Fruit fly (Drosophila melanogaster) whole organism, embryonic: ENCODE data around the gene CG14367.

Experiments used
- ATbp ChIP-seq: fragments of 200-800 bp; sonication (Bioruptor generic); optimal IDR thresholded peaks from 2 replicates; lab custom pipeline; 2017; ENCODE audit warnings: missing biosample characterization, mild to moderate bottlenecking, missing genetic modification characterization, missing genetic modification reagents
- Bdp1 ChIP-seq: fragments of 200-800 bp; sonication (Bioruptor generic); optimal IDR thresholded peaks from 3 replicates; lab custom pipeline; 2016; ENCODE audit warnings: missing biosample characterization, missing genetic modification characterization
- Blimp-1 ChIP-seq: fragments of 200-800 bp; sonication (Bioruptor generic); optimal IDR thresholded peaks from 3 replicates; lab custom pipeline; 2018; ENCODE audit warnings: missing biosample characterization, missing genetic modification characterization, mild to moderate bottlenecking, moderate library complexity, missing genetic modification reagents
- CG10959 ChIP-seq: fragments of 200-800 bp; sonication (Bioruptor generic); IDR thresholded peaks from 2 replicates; pipeline ENCODE4 v1.3.6; 2022; ENCODE audit warnings: missing biosample characterization, missing genetic modification characterization
- CG12659 ChIP-seq: fragments of 200-800 bp; sonication (Bioruptor generic); optimal IDR thresholded peaks from 3 replicates; lab custom pipeline; 2017; ENCODE audit warnings: mild to moderate bottlenecking, missing biosample characterization, missing genetic modification reagents, missing genetic modification characterization
- CG13775 ChIP-seq: fragments of 200-800 bp; sonication (Bioruptor generic); optimal IDR thresholded peaks from 3 replicates; lab custom pipeline; 2017; ENCODE audit warnings: missing biosample characterization, mild to moderate bottlenecking, missing genetic modification characterization
- CG14667 ChIP-seq: fragments of 200-800 bp; sonication (Bioruptor generic); IDR thresholded peaks from 2 replicates; pipeline ENCODE4 v1.3.6; 2022; ENCODE audit warnings: missing biosample characterization, missing genetic modification characterization
- CG17912 ChIP-seq: fragments of 200-800 bp; sonication (Bioruptor generic); optimal IDR thresholded peaks from 2 replicates; lab custom pipeline; 2018; ENCODE audit warnings: missing biosample characterization, mild to moderate bottlenecking, missing genetic modification characterization
- CG18764 ChIP-seq: fragments of 200-800 bp; sonication (Bioruptor generic); optimal IDR thresholded peaks from 3 replicates; lab custom pipeline; 2016; ENCODE audit warnings: missing biosample characterization, missing genetic modification characterization
- CG2116 ChIP-seq: fragments of 200-800 bp; sonication (Bioruptor generic); optimal IDR thresholded peaks from 3 replicates; lab custom pipeline; 2018; ENCODE audit warnings: missing biosample characterization, mild to moderate bottlenecking, missing genetic modification characterization
- CG2120 ChIP-seq: fragments of 200-800 bp; sonication (Bioruptor generic); optimal IDR thresholded peaks from 3 replicates; lab custom pipeline; 2016; ENCODE audit warnings: missing biosample characterization, missing genetic modification characterization
- CG2199 ChIP-seq: fragments of 200-800 bp; sonication (Bioruptor generic); IDR thresholded peaks from 3 replicates; pipeline ENCODE4 v1.3.6; 2022; ENCODE audit warnings: missing biosample characterization, missing genetic modification characterization
- CG2202 ChIP-seq: fragments of 200-800 bp; sonication (Bioruptor generic); optimal IDR thresholded peaks from 2 replicates; lab custom pipeline; 2018; ENCODE audit warnings: missing biosample characterization, mild to moderate bottlenecking, missing genetic modification characterization
- CG30431 ChIP-seq: fragments of 200-800 bp; sonication (Bioruptor generic); optimal IDR thresholded peaks from 2 replicates; lab custom pipeline; 2017; ENCODE audit warnings: missing biosample characterization, missing genetic modification characterization
- CG32772 ChIP-seq: fragments of 200-800 bp; sonication (Bioruptor generic); IDR thresholded peaks from 2 replicates; pipeline ENCODE4 v1.3.6; 2022; ENCODE audit warnings: missing biosample characterization, missing genetic modification characterization
- CG3847 ChIP-seq: fragments of 200-800 bp; sonication (Bioruptor generic); IDR thresholded peaks from 2 replicates; pipeline ENCODE4 v1.3.6; 2022; ENCODE audit warnings: missing biosample characterization, missing genetic modification characterization
- CG3995 ChIP-seq: fragments of 200-800 bp; sonication (Bioruptor generic); optimal IDR thresholded peaks from 3 replicates; lab custom pipeline; 2016; ENCODE audit warnings: missing biosample characterization, missing genetic modification characterization
- CG42726 ChIP-seq: fragments of 200-800 bp; sonication (Bioruptor generic); IDR thresholded peaks from 2 replicates; pipeline ENCODE4 v1.3.6; 2022; ENCODE audit warnings: missing biosample characterization, missing genetic modification characterization; ENCODE audit not compliant: partially characterized antibody
- CG4282 ChIP-seq: fragments of 200-800 bp; sonication (Bioruptor generic); optimal IDR thresholded peaks from 2 replicates; lab custom pipeline; 2016; ENCODE audit warnings: missing biosample characterization, missing genetic modification characterization
- CG6272 ChIP-seq: fragments of 200-800 bp; sonication (Bioruptor generic); IDR thresholded peaks from 2 replicates; pipeline ENCODE4 v1.3.6; 2022; ENCODE audit warnings: missing biosample characterization, missing genetic modification characterization
- CG8281 ChIP-seq: fragments of 200-800 bp; sonication (Bioruptor generic); optimal IDR thresholded peaks from 2 replicates; lab custom pipeline; 2018; ENCODE audit warnings: missing biosample characterization, mild to moderate bottlenecking, missing genetic modification characterization, moderate library complexity
- CG8359 ChIP-seq: fragments of 200-800 bp; sonication (Bioruptor generic); optimal IDR thresholded peaks from 2 replicates; lab custom pipeline; 2017; ENCODE audit warnings: missing biosample characterization, mild to moderate bottlenecking, missing genetic modification characterization, borderline replicate concordance
- CG8388 ChIP-seq: fragments of 200-800 bp; sonication (Bioruptor generic); optimal IDR thresholded peaks from 2 replicates; lab custom pipeline; 2019; ENCODE audit warnings: missing biosample characterization, mild to moderate bottlenecking, missing genetic modification characterization, moderate library complexity
- CG9727 ChIP-seq: fragments of 200-800 bp; sonication (Bioruptor generic); optimal IDR thresholded peaks from 3 replicates; lab custom pipeline; 2017; ENCODE audit warnings: missing biosample characterization, mild to moderate bottlenecking, missing genetic modification characterization
- CG9817 ChIP-seq: fragments of 200-800 bp; sonication (Bioruptor generic); optimal IDR thresholded peaks from 2 replicates; lab custom pipeline; 2018; ENCODE audit warnings: missing biosample characterization, mild to moderate bottlenecking, missing genetic modification characterization, moderate library complexity
- CHES-1-like ChIP-seq: fragments of 200-800 bp; sonication (Bioruptor generic); optimal IDR thresholded peaks from 2 replicates; lab custom pipeline; 2016; ENCODE audit warnings: missing biosample characterization, missing genetic modification characterization
- Dip2 ChIP-seq: fragments of 200-800 bp; sonication (Bioruptor generic); IDR thresholded peaks from 2 replicates; pipeline ENCODE4 v1.3.6; 2022; ENCODE audit warnings: missing biosample characterization, missing genetic modification characterization
- E2f2 ChIP-seq: fragments of 200-800 bp; sonication (Bioruptor generic); IDR thresholded peaks from 2 replicates; pipeline ENCODE4 v1.3.6; 2022; ENCODE audit warnings: missing biosample characterization, missing genetic modification characterization
- Eip74EF ChIP-seq, 2 experiments: fragments of 200-800 bp in 1 of 2; fragments of >200 bp in 1 of 2; sonication (Bioruptor generic) in 1 of 2; optimal IDR thresholded peaks; 2 replicates each; lab custom pipeline; 2017 to 2019; ENCODE audit warnings: missing biosample characterization in 2 of 2, missing genetic modification characterization in 2 of 2, mild to moderate bottlenecking in 1 of 2, moderate library complexity in 1 of 2
- Fer3 ChIP-seq: fragments of 200-800 bp; sonication (Bioruptor generic); optimal IDR thresholded peaks from 2 replicates; lab custom pipeline; 2018; ENCODE audit warnings: missing biosample characterization, mild to moderate bottlenecking, missing genetic modification characterization, moderate library complexity
- HLH3B ChIP-seq: fragments of 200-800 bp; sonication (Bioruptor generic); IDR thresholded peaks from 2 replicates; pipeline ENCODE4 v1.3.6; 2022; ENCODE audit warnings: missing biosample characterization, missing genetic modification characterization
- Hmx ChIP-seq: fragments of 200-800 bp; sonication (Bioruptor generic); optimal IDR thresholded peaks from 2 replicates; lab custom pipeline; 2016; ENCODE audit warnings: missing biosample characterization, missing genetic modification characterization
- Hr3 ChIP-seq: fragments of 200-800 bp; sonication (Bioruptor generic); optimal IDR thresholded peaks from 3 replicates; lab custom pipeline; 2016; ENCODE audit warnings: missing biosample characterization, missing genetic modification characterization
- Med ChIP-seq: fragments of 200-800 bp; sonication (Bioruptor generic); peaks from one replicate; lab custom pipeline; 2016; ENCODE audit warnings: missing biosample characterization, missing genetic modification characterization, mild to moderate bottlenecking, inconsistent platforms, moderate library complexity
- Opbp ChIP-seq: fragments of 200-800 bp; sonication (Bioruptor generic); IDR thresholded peaks from 3 replicates; pipeline ENCODE4 v1.3.6; 2022; ENCODE audit warnings: missing biosample characterization, missing genetic modification characterization; ENCODE audit not compliant: partially characterized antibody
- Six4 ChIP-seq: fragments of 200-800 bp; sonication (Bioruptor generic); optimal IDR thresholded peaks from 2 replicates; lab custom pipeline; 2016; ENCODE audit warnings: missing biosample characterization, missing genetic modification characterization
- Vsx1 ChIP-seq: fragments of 200-800 bp; sonication (Bioruptor generic); optimal IDR thresholded peaks from 2 replicates; lab custom pipeline; 2017; ENCODE audit warnings: missing biosample characterization, mild to moderate bottlenecking, missing genetic modification characterization, missing genetic modification reagents
- abd-A ChIP-seq: fragments of 200-800 bp; sonication (Bioruptor generic); optimal IDR thresholded peaks from 3 replicates; lab custom pipeline; 2019; ENCODE audit warnings: missing biosample characterization, mild to moderate bottlenecking, missing genetic modification characterization, moderate library complexity
- az2 ChIP-seq: fragments of 200-800 bp; sonication (Bioruptor generic); optimal IDR thresholded peaks from 3 replicates; lab custom pipeline; 2016; ENCODE audit warnings: missing biosample characterization, missing genetic modification characterization
- crol ChIP-seq: fragments of 200-800 bp; sonication (Bioruptor generic); IDR thresholded peaks from 2 replicates; pipeline ENCODE4 v1.3.6; 2022; ENCODE audit warnings: missing biosample characterization, missing genetic modification characterization
- danr ChIP-seq: fragments of 200-800 bp; sonication (Bioruptor generic); IDR thresholded peaks from 2 replicates; pipeline ENCODE4 v1.3.6; 2022; ENCODE audit warnings: missing biosample characterization, missing genetic modification characterization
- fd96Cb ChIP-seq: fragments of 200-800 bp; sonication (Bioruptor generic); optimal IDR thresholded peaks from 2 replicates; lab custom pipeline; 2018; ENCODE audit warnings: missing biosample characterization, mild to moderate bottlenecking, missing genetic modification characterization, moderate library complexity
- ind ChIP-seq: fragments of 200-800 bp; sonication (Bioruptor generic); optimal IDR thresholded peaks from 3 replicates; lab custom pipeline; 2016; ENCODE audit warnings: missing biosample characterization, missing genetic modification characterization
- lola ChIP-seq, 3 experiments: fragments of >200 bp in 2 of 3; fragments of 200-800 bp in 1 of 3; sonication (Bioruptor generic) in 1 of 3; optimal IDR thresholded peaks; 2 replicates each; lab custom pipeline; 2017 to 2019; ENCODE audit warnings: missing biosample characterization in 3 of 3, missing genetic modification characterization in 3 of 3, mild to moderate bottlenecking in 1 of 3, moderate library complexity in 1 of 3
- nom ChIP-seq: fragments of 200-800 bp; sonication (Bioruptor generic); optimal IDR thresholded peaks from 2 replicates; lab custom pipeline; 2017; ENCODE audit warnings: missing biosample characterization, missing genetic modification characterization, mild to moderate bottlenecking, moderate library complexity, missing genetic modification reagents
- peb ChIP-seq: fragments of 200-800 bp; sonication (Bioruptor generic); IDR thresholded peaks from 2 replicates; pipeline ENCODE4 v1.3.6; 2022; ENCODE audit warnings: missing biosample characterization, missing genetic modification characterization
- sens ChIP-seq: fragments of 200-800 bp; sonication (Bioruptor generic); peaks from one replicate; lab custom pipeline; 2016; ENCODE audit warnings: missing biosample characterization, missing genetic modification characterization
- sima ChIP-seq: fragments of 200-800 bp; sonication (Bioruptor generic); optimal IDR thresholded peaks from 2 replicates; lab custom pipeline; 2016; ENCODE audit warnings: missing biosample characterization, missing genetic modification characterization
- tgo ChIP-seq: fragments of 200-800 bp; sonication (Bioruptor generic); IDR thresholded peaks from 3 replicates; pipeline ENCODE4 v1.3.6; 2022; ENCODE audit warnings: missing biosample characterization, missing genetic modification characterization
- tin ChIP-seq: fragments of 200-800 bp; sonication (Bioruptor generic); optimal IDR thresholded peaks from 3 replicates; lab custom pipeline; 2016; ENCODE audit warnings: missing biosample characterization, missing genetic modification characterization
- unpg ChIP-seq: fragments of 200-800 bp; sonication (Bioruptor generic); optimal IDR thresholded peaks from 3 replicates; lab custom pipeline; 2018; ENCODE audit warnings: missing biosample characterization, mild to moderate bottlenecking, missing genetic modification characterization, moderate library complexity

Gene CG14367

DNA sequence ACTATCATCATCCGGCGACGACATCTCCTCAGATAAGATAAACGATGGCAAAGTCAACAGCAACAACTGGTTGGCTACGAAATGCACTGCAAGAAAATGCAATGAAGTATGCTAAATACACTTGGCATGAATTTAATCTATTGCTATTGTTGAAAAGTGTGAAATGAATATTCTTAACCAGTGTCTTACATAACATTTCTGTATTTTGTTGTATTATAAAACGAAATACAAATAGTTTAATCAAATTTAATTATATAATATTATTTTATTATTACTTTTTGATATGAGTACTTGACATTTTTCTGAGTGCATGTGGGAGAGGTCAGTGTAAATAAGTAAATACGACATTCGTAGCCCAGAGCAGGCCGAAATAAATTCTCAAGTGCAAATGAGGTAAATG, 19.7 kb downstream of the CG14367 start (continued):
- TF ChIP-seq CG4282 (no peak), crol (GFP tag; lab: Robert Waterston, UW) (no peak), CG2202 (no peak), sima (no peak), CG10959 (GFP tag; lab: Robert Waterston, UW) (no peak), peb (GFP tag; lab: Robert Waterston, UW) (no peak), abd-A (no peak), CG14667 (GFP tag; lab: Robert Waterston, UW) (no peak), CG18764 (no peak), CG2120 (GFP tag; lab: Kevin White, UChicago) (no peak), Fer3 (tag; lab: Kevin White, UChicago) (peak; percentile 43), ATbp (GFP tag; lab: Kevin White, UChicago) (peak; percentile 48), Med (peak; percentile 45), HLH3B (GFP tag; lab: Robert Waterston, UW) (peak; percentile 37; the same call in 1 of the 2 replicates), nom (GFP tag; lab: Kevin White, UChicago) (no peak), danr (GFP tag; lab: Robert Waterston, UW) (0 out of 2 replicates have a peak, but pooled peaks have one; percentile 7), CG9817 (tag; lab: Kevin White, UChicago) (no peak), Opbp (GFP tag; lab: Robert Waterston, UW) (no peak), CG9727 (peak; percentile 75), Blimp-1 (GFP tag; lab: Kevin White, UChicago) (peak; percentile 57), CG8388 (GFP tag; lab: Kevin White, UChicago) (peak; percentile 42), Vsx1 (GFP tag; lab: Kevin White, UChicago) (no peak), CG30431 (GFP tag; lab: Kevin White, UChicago) (peak; percentile 17), CHES-1-like (no peak), CG2116 (GFP tag; lab: Kevin White, UChicago) (peak; percentile 27), az2 (peak; percentile 15), sens (no peak), lola (GFP tag; optimal IDR thresholded peaks at IDR 0.05; lab: Kevin White, UChicago) (peak in 1 of 3 experiments; percentile 43), CG13775 (GFP tag; lab: Kevin White, UChicago) (peak; percentile 20), Eip74EF (GFP tag; optimal IDR thresholded peaks at IDR 0.05; lab: Kevin White, UChicago) (no peak), CG3847 (GFP tag; lab: Robert Waterston, UW) (no peak), CG3995 (GFP tag; lab: Kevin White, UChicago) (no peak), Hmx (no peak), Hr3 (GFP tag; lab: Kevin White, UChicago) (peak; percentile 18), CG8281 (tag; lab: Kevin White, UChicago) (no peak), fd96Cb (tag; lab: Kevin White, UChicago) (peak; percentile 41), unpg (GFP tag; lab: Kevin White, UChicago) (peak; percentile 53), CG2199 (GFP tag; lab: Robert Waterston, UW) (no peak), ind (peak; percentile 2), Bdp1 (GFP tag; lab: Kevin White, UChicago) (no peak), E2f2 (GFP tag; lab: Robert Waterston, UW) (no peak), CG6272 (no peak), CG32772 (GFP tag; lab: Robert Waterston, UW) (no peak), Dip2 (GFP tag; lab: Robert Waterston, UW) (no peak), CG17912 (GFP tag; lab: Kevin White, UChicago) (no peak), Six4 (GFP tag; lab: Kevin White, UChicago) (peak; percentile 3), tgo (GFP tag; lab: Robert Waterston, UW) (no peak), tin (peak; percentile 4), CG12659 (peak; percentile 8), CG42726 (GFP tag; lab: Robert Waterston, UW) (no peak), CG8359 (peak; percentile 12)
